Worm (Caenorhabditis elegans) whole organism, L4/young adult: Measurements from ENCODE around the gene dod-22.

Experiments
- W03F9.2 ChIP-seq: fragments of 150-350 bp; optimal IDR thresholded peaks from 2 replicates; lab custom pipeline; 2014; ENCODE audit warnings: missing biosample characterization, missing genetic modification characterization
- dao-5 ChIP-seq: sonication (generic microtip); optimal IDR thresholded peaks from 2 replicates; lab custom pipeline; 2016; ENCODE audit warnings: missing genotype, missing genetic modification characterization, moderate library complexity, missing compliant biosample characterization
- him-1 ChIP-seq: sonication (generic microtip); optimal IDR thresholded peaks from 2 replicates; lab custom pipeline; 2016; ENCODE audit warnings: missing genotype, missing genetic modification reagents, missing genetic modification characterization, missing compliant biosample characterization

- TF ChIP-seq W03F9.2 (tag; lab: Kevin White, UChicago) (no peak), him-1 (no peak), dao-5 (tag; lab: Kevin White, UChicago) (no peak)
Observed at ce11 chrIV:12920553-12920952, 44.6 kb upstream of the dod-22 start.
